Fruit fly (Drosophila melanogaster) whole organism, embryonic: ENCODE data around the gene foxo.

Experiments used
- BEAF-32 ChIP-seq: fragments of 200-800 bp; sonication (Bioruptor generic); optimal IDR thresholded peaks from 3 replicates; lab custom pipeline; 2017; ENCODE audit warnings: missing biosample characterization, missing genetic modification characterization, mild to moderate bottlenecking, moderate library complexity, missing genetic modification reagents
- Bdp1 ChIP-seq: fragments of 200-800 bp; sonication (Bioruptor generic); optimal IDR thresholded peaks from 3 replicates; lab custom pipeline; 2016; ENCODE audit warnings: missing biosample characterization, missing genetic modification characterization
- Blimp-1 ChIP-seq: fragments of 200-800 bp; sonication (Bioruptor generic); optimal IDR thresholded peaks from 3 replicates; lab custom pipeline; 2018; ENCODE audit warnings: missing biosample characterization, missing genetic modification characterization, mild to moderate bottlenecking, moderate library complexity, missing genetic modification reagents
- CG10366 ChIP-seq: fragments of 200-800 bp; sonication (Bioruptor generic); IDR thresholded peaks from 2 replicates; pipeline ENCODE4 v1.3.6; 2022; ENCODE audit warnings: missing biosample characterization, missing genetic modification characterization
- CG10431 ChIP-seq: fragments of 200-800 bp; sonication (Bioruptor generic); optimal IDR thresholded peaks from 3 replicates; lab custom pipeline; 2018; ENCODE audit warnings: missing biosample characterization, mild to moderate bottlenecking, missing genetic modification characterization
- CG11398 ChIP-seq: fragments of 200-800 bp; sonication (Bioruptor generic); optimal IDR thresholded peaks from 2 replicates; lab custom pipeline; 2016; ENCODE audit warnings: missing biosample characterization, missing genetic modification characterization
- CG12219 ChIP-seq: fragments of 200-800 bp; sonication (Bioruptor generic); optimal IDR thresholded peaks from 3 replicates; lab custom pipeline; 2018; ENCODE audit warnings: missing biosample characterization, mild to moderate bottlenecking, missing genetic modification characterization
- CG1233 ChIP-seq: fragments of 200-800 bp; sonication (Bioruptor generic); optimal IDR thresholded peaks from 4 replicates; lab custom pipeline; 2018; ENCODE audit warnings: missing biosample characterization, mild to moderate bottlenecking, missing genetic modification characterization
- CG12744 ChIP-seq: fragments of 200-800 bp; sonication (Bioruptor generic); optimal IDR thresholded peaks from 2 replicates; lab custom pipeline; 2016; ENCODE audit warnings: missing biosample characterization, missing genetic modification characterization
- CG13424 ChIP-seq: fragments of 200-800 bp; sonication (Bioruptor generic); optimal IDR thresholded peaks from 2 replicates; lab custom pipeline; 2019; ENCODE audit warnings: missing biosample characterization, mild to moderate bottlenecking, missing genetic modification characterization, moderate library complexity
- CG15696 ChIP-seq: fragments of 200-800 bp; sonication (Bioruptor generic); optimal IDR thresholded peaks from 2 replicates; lab custom pipeline; 2019; ENCODE audit warnings: missing biosample characterization, mild to moderate bottlenecking, missing genetic modification characterization, moderate library complexity
- CG2678 ChIP-seq: fragments of 200-800 bp; sonication (Bioruptor generic); optimal IDR thresholded peaks from 3 replicates; lab custom pipeline; 2019; ENCODE audit warnings: missing biosample characterization, mild to moderate bottlenecking, missing genetic modification characterization, moderate library complexity
- CG3163 ChIP-seq: fragments of 200-800 bp; sonication (Bioruptor generic); optimal IDR thresholded peaks from 3 replicates; lab custom pipeline; 2016; ENCODE audit warnings: missing biosample characterization, missing genetic modification characterization
- CG4282 ChIP-seq: fragments of 200-800 bp; sonication (Bioruptor generic); optimal IDR thresholded peaks from 2 replicates; lab custom pipeline; 2016; ENCODE audit warnings: missing biosample characterization, missing genetic modification characterization
- CG4328 ChIP-seq: fragments of 200-800 bp; sonication (Bioruptor generic); optimal IDR thresholded peaks from 3 replicates; lab custom pipeline; 2017; ENCODE audit warnings: missing biosample characterization, missing genetic modification reagents, missing genetic modification characterization
- CG4424 ChIP-seq: fragments of 200-800 bp; sonication (Bioruptor generic); optimal IDR thresholded peaks from 3 replicates; lab custom pipeline; 2016; ENCODE audit warnings: missing biosample characterization, missing genetic modification characterization
- CG4730 ChIP-seq: fragments of 200-800 bp; sonication (Bioruptor generic); IDR thresholded peaks from 2 replicates; pipeline ENCODE4 v1.3.6; 2022; ENCODE audit warnings: missing biosample characterization, missing genetic modification characterization
- CG5180 ChIP-seq: fragments of 200-800 bp; sonication (Bioruptor generic); optimal IDR thresholded peaks from 3 replicates; lab custom pipeline; 2017; ENCODE audit warnings: missing biosample characterization, missing genetic modification characterization, mild to moderate bottlenecking, moderate library complexity, missing genetic modification reagents
- CG6689 ChIP-seq: fragments of 200-800 bp; sonication (Bioruptor generic); IDR thresholded peaks from 2 replicates; pipeline ENCODE4 v1.3.6; 2022; ENCODE audit warnings: missing biosample characterization, missing genetic modification characterization
- CG8478 ChIP-seq: fragments of >200 bp; optimal IDR thresholded peaks from 2 replicates; lab custom pipeline; 2018
- D19B ChIP-seq: fragments of 200-800 bp; sonication (Bioruptor generic); optimal IDR thresholded peaks from 2 replicates; lab custom pipeline; 2017; ENCODE audit warnings: missing biosample characterization, mild to moderate bottlenecking, missing genetic modification characterization
- Hr51 ChIP-seq, 2 experiments: fragments of 200-800 bp; sonication (Bioruptor generic); optimal IDR thresholded peaks; 2 replicates in 1 of 2; 3 replicates in 1 of 2; lab custom pipeline; 2016 to 2018; ENCODE audit warnings: missing biosample characterization in 2 of 2, missing genetic modification characterization in 2 of 2, mild to moderate bottlenecking in 1 of 2, moderate library complexity in 1 of 2
- Jarid2 ChIP-seq: fragments of 200-800 bp; sonication (Bioruptor generic); optimal IDR thresholded peaks from 3 replicates; lab custom pipeline; 2017; ENCODE audit warnings: mild to moderate bottlenecking, missing biosample characterization, missing genetic modification reagents, missing genetic modification characterization
- MBD-R2 ChIP-seq: fragments of 200-800 bp; sonication (Bioruptor generic); IDR thresholded peaks from 2 replicates; pipeline ENCODE4 v1.3.6; 2022; ENCODE audit warnings: missing biosample characterization, missing genetic modification characterization
- MTF-1 ChIP-seq: fragments of 200-800 bp; sonication (Bioruptor generic); optimal IDR thresholded peaks from 2 replicates; lab custom pipeline; 2018; ENCODE audit warnings: missing biosample characterization, mild to moderate bottlenecking, missing genetic modification characterization, borderline replicate concordance
- Rfx ChIP-seq: fragments of 200-800 bp; sonication (Bioruptor generic); IDR thresholded peaks from 2 replicates; pipeline ENCODE4 v1.3.6; 2022; ENCODE audit warnings: missing biosample characterization, missing genetic modification characterization
- Sry-β ChIP-seq: fragments of 200-800 bp; sonication (Bioruptor generic); optimal IDR thresholded peaks from 2 replicates; lab custom pipeline; 2018; ENCODE audit warnings: missing biosample characterization, mild to moderate bottlenecking, missing genetic modification characterization, moderate library complexity
- Usf ChIP-seq: fragments of 200-800 bp; sonication (Bioruptor generic); optimal IDR thresholded peaks from 2 replicates; lab custom pipeline; 2017; ENCODE audit warnings: missing genotype, missing biosample characterization, missing genetic modification characterization
- YL-1 ChIP-seq: fragments of 200-800 bp; sonication (Bioruptor generic); optimal IDR thresholded peaks from 3 replicates; lab custom pipeline; 2017; ENCODE audit warnings: missing biosample characterization, mild to moderate bottlenecking, missing genetic modification characterization
- amos ChIP-seq: fragments of 200-800 bp; sonication (Bioruptor generic); IDR thresholded peaks from 2 replicates; pipeline ENCODE4 v1.3.6; 2022; ENCODE audit warnings: missing biosample characterization, missing genetic modification characterization; ENCODE audit not compliant: partially characterized antibody
- ash1 ChIP-seq: fragments of 200-800 bp; sonication (Bioruptor generic); optimal IDR thresholded peaks from 2 replicates; lab custom pipeline; 2018; ENCODE audit warnings: missing biosample characterization, mild to moderate bottlenecking, missing genetic modification characterization
- cg ChIP-seq: fragments of 200-800 bp; sonication (Bioruptor generic); optimal IDR thresholded peaks from 3 replicates; lab custom pipeline; 2019; ENCODE audit warnings: missing biosample characterization, mild to moderate bottlenecking, missing genetic modification characterization, moderate library complexity
- dysf ChIP-seq: fragments of 200-800 bp; sonication (Bioruptor generic); IDR thresholded peaks from 3 replicates; pipeline ENCODE4 v1.3.6; 2022; ENCODE audit warnings: missing biosample characterization, missing genetic modification characterization
- en ChIP-seq: fragments of 200-800 bp; sonication (Bioruptor generic); optimal IDR thresholded peaks from 2 replicates; lab custom pipeline; 2016; ENCODE audit warnings: missing biosample characterization, missing genetic modification characterization
- fd102C ChIP-seq: fragments of 200-800 bp; sonication (Bioruptor generic); optimal IDR thresholded peaks from 2 replicates; lab custom pipeline; 2018; ENCODE audit warnings: missing biosample characterization, mild to moderate bottlenecking, missing genetic modification characterization, moderate library complexity
- fd3F ChIP-seq: fragments of 200-800 bp; sonication (Bioruptor generic); optimal IDR thresholded peaks from 2 replicates; lab custom pipeline; 2018; ENCODE audit warnings: missing biosample characterization, mild to moderate bottlenecking, missing genetic modification characterization, moderate library complexity
- gfzf ChIP-seq: fragments of 200-800 bp; sonication (Bioruptor generic); optimal IDR thresholded peaks from 2 replicates; lab custom pipeline; 2016; ENCODE audit warnings: missing biosample characterization, mild to moderate bottlenecking, missing genetic modification characterization, moderate library complexity
- grau ChIP-seq: fragments of 200-800 bp; optimal IDR thresholded peaks from 3 replicates; lab custom pipeline; 2019; ENCODE audit warnings: missing biosample characterization, mild to moderate bottlenecking, missing genetic modification characterization, moderate library complexity
- klu ChIP-seq: fragments of 200-800 bp; sonication (Bioruptor generic); IDR thresholded peaks from 2 replicates; pipeline ENCODE4 v1.3.6; 2022; ENCODE audit warnings: missing biosample characterization, missing genetic modification characterization
- kni ChIP-seq: fragments of 200-800 bp; sonication (Bioruptor generic); optimal IDR thresholded peaks from 3 replicates; lab custom pipeline; 2017; ENCODE audit warnings: mild to moderate bottlenecking, missing biosample characterization, missing genetic modification reagents, missing genetic modification characterization
- mirr ChIP-seq: fragments of 200-800 bp; sonication (Bioruptor generic); optimal IDR thresholded peaks from 3 replicates; lab custom pipeline; 2018; ENCODE audit warnings: missing biosample characterization, mild to moderate bottlenecking, missing genetic modification characterization
- peb ChIP-seq: fragments of 200-800 bp; sonication (Bioruptor generic); IDR thresholded peaks from 2 replicates; pipeline ENCODE4 v1.3.6; 2022; ENCODE audit warnings: missing biosample characterization, missing genetic modification characterization
- phol ChIP-seq: fragments of 200-800 bp; sonication (Bioruptor generic); optimal IDR thresholded peaks from 3 replicates; lab custom pipeline; 2018; ENCODE audit warnings: missing biosample characterization, mild to moderate bottlenecking, missing genetic modification characterization, moderate library complexity
- sd ChIP-seq: fragments of 200-800 bp; sonication (Bioruptor generic); optimal IDR thresholded peaks from 3 replicates; lab custom pipeline; 2018; ENCODE audit warnings: missing biosample characterization, mild to moderate bottlenecking, missing genetic modification characterization, moderate library complexity
- sens ChIP-seq: fragments of 200-800 bp; sonication (Bioruptor generic); peaks from one replicate; lab custom pipeline; 2016; ENCODE audit warnings: missing biosample characterization, missing genetic modification characterization
- sisA ChIP-seq: fragments of 200-800 bp; sonication (Bioruptor generic); IDR thresholded peaks from 2 replicates; pipeline ENCODE4 v1.3.6; 2022; ENCODE audit warnings: missing biosample characterization, missing genetic modification characterization
- sr ChIP-seq: fragments of 200-800 bp; sonication (Bioruptor generic); IDR thresholded peaks from 3 replicates; pipeline ENCODE4 v1.3.6; 2022; ENCODE audit warnings: missing biosample characterization, missing genetic modification characterization
- trem ChIP-seq: fragments of 200-800 bp; optimal IDR thresholded peaks from 3 replicates; lab custom pipeline; 2019; ENCODE audit warnings: missing biosample characterization, mild to moderate bottlenecking, missing genetic modification characterization, moderate library complexity

foxo gene

DNA sequence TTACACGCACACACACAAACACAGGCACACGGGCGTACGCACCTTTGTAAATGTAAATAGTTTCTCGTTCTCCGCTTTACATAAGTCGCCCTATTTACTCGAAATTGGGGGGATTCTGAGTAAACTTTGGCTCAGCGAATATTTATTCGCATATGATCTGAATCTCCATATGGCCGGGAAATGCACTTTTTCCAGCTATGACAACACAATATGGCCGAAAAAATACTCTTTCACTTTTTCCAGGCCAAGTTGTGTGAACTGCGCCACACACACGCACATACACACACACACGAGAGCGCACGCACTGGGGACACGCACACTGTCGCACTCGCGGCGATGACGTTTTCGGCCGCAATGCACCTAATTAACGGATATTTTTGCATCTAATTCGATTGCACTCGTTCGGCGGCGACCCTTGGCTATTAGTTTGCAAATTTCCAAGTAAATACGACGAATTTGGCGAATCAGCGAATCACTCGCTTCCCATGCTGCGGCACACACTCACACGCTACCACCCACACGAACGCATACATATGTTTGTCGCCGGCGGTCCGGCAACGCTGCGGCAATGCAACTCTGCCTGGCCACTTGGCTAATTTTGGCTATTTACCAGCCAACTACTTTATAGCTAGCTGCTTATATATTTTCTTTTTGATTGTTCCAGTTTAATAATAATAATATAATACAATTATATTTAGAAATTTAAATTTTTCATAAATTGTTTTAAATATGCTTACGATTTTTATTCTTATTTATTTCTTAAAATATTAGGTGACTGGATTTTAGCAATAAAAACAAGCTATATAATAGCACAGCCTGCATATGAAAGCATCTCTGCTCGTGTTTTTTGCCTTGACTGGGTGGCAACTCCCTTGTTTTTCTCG, 25.0 kb upstream of the foxo start, which contains the start of the genes rdx and CG3061 (continued):
- TF ChIP-seq sens (GFP tag; lab: Kevin White, UChicago) (peak; percentile 59), gfzf (GFP tag; lab: Kevin White, UChicago) (no peak), CG12219 (GFP tag; lab: Kevin White, UChicago) (no peak), CG4328 (GFP tag; lab: Kevin White, UChicago) (peak; percentile 51), Bdp1 (GFP tag; lab: Kevin White, UChicago) (no peak), klu (GFP tag; lab: Robert Waterston, UW) (peak; percentile 78; the same call in 1 of the 2 replicates), sd (tag; lab: Kevin White, UChicago) (no peak), CG2678 (tag; lab: Kevin White, UChicago) (peak; percentile 76), CG4424 (GFP tag; lab: Kevin White, UChicago) (peak; percentile 58), ash1 (GFP tag; lab: Kevin White, UChicago) (no peak), CG10431 (peak; percentile 7), CG5180 (GFP tag; lab: Kevin White, UChicago) (no peak), cg (GFP tag; lab: Kevin White, UChicago) (peak; percentile 99), CG3163 (GFP tag; lab: Kevin White, UChicago) (no peak), CG11398 (GFP tag; lab: Kevin White, UChicago) (no peak), CG4282 (GFP tag; lab: Kevin White, UChicago) (no peak), Hr51 (GFP tag; optimal IDR thresholded peaks at IDR 0.05; lab: Kevin White, UChicago) (peak; percentile 2 to 60), en (no peak), phol (peak; percentile 74), trem (peak; percentile 71), grau (tag; lab: Kevin White, UChicago) (peak; percentile 76), CG1233 (peak; percentile 26), BEAF-32 (peak; percentile 47), CG8478 (lab: Kevin White, UChicago) (peak; percentile 98), kni (peak; percentile 78), CG15696 (tag; lab: Kevin White, UChicago) (peak; percentile 79), CG4730 (GFP tag; lab: Robert Waterston, UW) (0 out of 2 replicates have a peak, but pooled peaks have one; percentile 21), dysf (peak; percentile 62; the same call in 2 of the 3 replicates), Blimp-1 (GFP tag; lab: Kevin White, UChicago) (peak; percentile 43), sr (GFP tag; lab: Robert Waterston, UW) (peak; percentile 81; the same call in 2 of the 3 replicates), Usf (GFP tag; lab: Kevin White, UChicago) (peak; percentile 51), D19B (GFP tag; lab: Kevin White, UChicago) (peak; percentile 16), MTF-1 (GFP tag; lab: Kevin White, UChicago) (no peak), mirr (GFP tag; lab: Kevin White, UChicago) (no peak), CG10366 (no peak), amos (GFP tag; lab: Robert Waterston, UW) (peak; percentile 19; the same call in 1 of the 2 replicates), CG13424 (tag; lab: Kevin White, UChicago) (peak; percentile 83), sisA (peak; percentile 28; the same call in 1 of the 2 replicates), fd3F (peak; percentile 71), peb (GFP tag; lab: Robert Waterston, UW) (0 out of 2 replicates have a peak, but pooled peaks have one; percentile 14), CG6689 (GFP tag; lab: Robert Waterston, UW) (peak; percentile 19; the same call in 1 of the 2 replicates), CG12744 (GFP tag; lab: Kevin White, UChicago) (no peak), MBD-R2 (peak; percentile 31; the same call in 1 of the 2 replicates), Rfx (GFP tag; lab: Robert Waterston, UW) (peak; percentile 68), fd102C (GFP tag; lab: Kevin White, UChicago) (no peak), Jarid2 (GFP tag; lab: Kevin White, UChicago) (no peak), Sry-β (GFP tag; lab: Kevin White, UChicago) (peak; percentile 98), YL-1 (GFP tag; lab: Kevin White, UChicago) (peak; percentile 60)
